Fruit fly (Drosophila melanogaster): ENCODE measurements around the gene tow.

Gene tow

dm6 chr3L:6964488-6965152 is 22.0 kb downstream of the tow start, which contains the start of gene sgl (continued):
- TF ChIP-seq Xrp1 (GFP tag; IDR thresholded peaks at IDR 0.05) = peak; percentile 14; the same call in 1 of the 2 replicates
- TF ChIP-seq eyg (GFP tag; optimal IDR thresholded peaks at IDR 0.05) = peak; percentile 22
- TF ChIP-seq NfI (GFP tag; optimal IDR thresholded peaks at IDR 0.05) = peak; percentile 14
- no peak for TF ChIP-seq CG12769 (tag; optimal IDR thresholded peaks at IDR 0.05)
- TF ChIP-seq crol (GFP tag; IDR thresholded peaks at IDR 0.05) = no peak; the same call in 1 of the 2 replicates
- peak; percentile 30 for TF ChIP-seq zen (tag; optimal IDR thresholded peaks at IDR 0.05)
- TF ChIP-seq zfh2 (GFP tag; optimal IDR thresholded peaks at IDR 0.05) = no peak
- TF ChIP-seq Sin3A (optimal IDR thresholded peaks at IDR 0.05) = peak; percentile 20
- no peak for TF ChIP-seq tap (tag; optimal IDR thresholded peaks at IDR 0.05)
- TF ChIP-seq bigmax (GFP tag; optimal IDR thresholded peaks at IDR 0.05) = peak; percentile 20
- TF ChIP-seq CG6254 (GFP tag; optimal IDR thresholded peaks at IDR 0.05) = no peak
- peak; percentile 91 for TF ChIP-seq CG34422 (GFP tag; IDR thresholded peaks at IDR 0.05)
- peak; percentile 3 for TF ChIP-seq CG4707 (GFP tag; optimal IDR thresholded peaks at IDR 0.05)
- no peak for TF ChIP-seq CG9609 (GFP tag; optimal IDR thresholded peaks at IDR 0.05)
- TF ChIP-seq Mrtf (GFP tag; IDR thresholded peaks at IDR 0.05) = no peak
- TF ChIP-seq ab (GFP tag; optimal IDR thresholded peaks at IDR 0.05) = no peak
- no peak for TF ChIP-seq Abd-B (GFP tag; optimal IDR thresholded peaks at IDR 0.05)
- TF ChIP-seq disco-r (GFP tag; optimal IDR thresholded peaks at IDR 0.05) = no peak
- TF ChIP-seq CG16779 (GFP tag; IDR thresholded peaks at IDR 0.05) = 0 out of 2 replicates have a peak, but pooled peaks have one; percentile 34
- TF ChIP-seq Hmr (GFP tag; optimal IDR thresholded peaks at IDR 0.05) = peak; percentile 81
- TF ChIP-seq CG15073 (GFP tag; optimal IDR thresholded peaks at IDR 0.05) = no peak
- TF ChIP-seq E2f2 (GFP tag; IDR thresholded peaks at IDR 0.05) = peak; percentile 66
- peak; percentile 64; the same call in 1 of the 2 replicates for TF ChIP-seq NFAT (GFP tag; IDR thresholded peaks at IDR 0.05)
- no peak for TF ChIP-seq Spps (tag; optimal IDR thresholded peaks at IDR 0.05)
- TF ChIP-seq Dll (GFP tag; IDR thresholded peaks at IDR 0.05; ENCODE audit: partially characterized antibody) = peak; percentile 60; the same call in 2 of the 4 replicates
- TF ChIP-seq chm (GFP tag; IDR thresholded peaks at IDR 0.05) = peak; percentile 81
- no peak for TF ChIP-seq CG9437 (GFP tag; optimal IDR thresholded peaks at IDR 0.05)
- no peak for TF ChIP-seq CG7745 (tag; optimal IDR thresholded peaks at IDR 0.05)
- peak; percentile 36; the same call in 1 of the 3 replicates for TF ChIP-seq zfh1 (GFP tag; IDR thresholded peaks at IDR 0.05)
- peak; percentile 27 for TF ChIP-seq pho (GFP tag; optimal IDR thresholded peaks at IDR 0.05)
- TF ChIP-seq tin (GFP tag; optimal IDR thresholded peaks at IDR 0.05) = no peak
- TF ChIP-seq Ets97D (GFP tag; optimal IDR thresholded peaks at IDR 0.05) = peak; percentile 52
- TF ChIP-seq CG6654 (GFP tag; optimal IDR thresholded peaks at IDR 0.05) = no peak
- TF ChIP-seq Mad (GFP tag; optimal IDR thresholded peaks at IDR 0.05) = peak; percentile 62
- TF ChIP-seq CG3838 (GFP tag; optimal IDR thresholded peaks at IDR 0.05) = peak; percentile 7
- 0 out of 2 replicates have a peak, but pooled peaks have one; percentile 37 for TF ChIP-seq CG5953 (GFP tag; IDR thresholded peaks at IDR 0.05)
- no peak for TF ChIP-seq E2f1 (GFP tag; IDR thresholded peaks at IDR 0.05)
- TF ChIP-seq lab (GFP tag; optimal IDR thresholded peaks at IDR 0.05) = no peak
- TF ChIP-seq CG33213 (GFP tag; optimal IDR thresholded peaks at IDR 0.05) = peak; percentile 83
- peak; percentile 14 for TF ChIP-seq D19B (GFP tag; optimal IDR thresholded peaks at IDR 0.05)
- TF ChIP-seq pb (GFP tag; optimal IDR thresholded peaks at IDR 0.05) = peak; percentile 38
- TF ChIP-seq ewg (GFP tag; optimal IDR thresholded peaks at IDR 0.05) = peak; percentile 2
- no peak for TF ChIP-seq repo (GFP tag; optimal IDR thresholded peaks at IDR 0.05)
- TF ChIP-seq wor (GFP tag; IDR thresholded peaks at IDR 0.05) = no peak
- TF ChIP-seq Ssrp (tag; optimal IDR thresholded peaks at IDR 0.05) = no peak
- no peak for TF ChIP-seq ash1 (GFP tag; optimal IDR thresholded peaks at IDR 0.05)
- no peak for TF ChIP-seq CG17802 (tag; optimal IDR thresholded peaks at IDR 0.05)
- TF ChIP-seq esg (GFP tag; conservative IDR thresholded peaks at IDR 0.05) = no peak
- no peak for TF ChIP-seq CG3847 (GFP tag; IDR thresholded peaks at IDR 0.05)
- TF ChIP-seq br (optimal IDR thresholded peaks at IDR 0.05) = no peak
- no peak for TF ChIP-seq CG10321 (GFP tag; IDR thresholded peaks at IDR 0.05)
